Worm (Caenorhabditis elegans): Measurements from ENCODE around the gene T25B2.3.

Gene T25B2.3

DNA sequence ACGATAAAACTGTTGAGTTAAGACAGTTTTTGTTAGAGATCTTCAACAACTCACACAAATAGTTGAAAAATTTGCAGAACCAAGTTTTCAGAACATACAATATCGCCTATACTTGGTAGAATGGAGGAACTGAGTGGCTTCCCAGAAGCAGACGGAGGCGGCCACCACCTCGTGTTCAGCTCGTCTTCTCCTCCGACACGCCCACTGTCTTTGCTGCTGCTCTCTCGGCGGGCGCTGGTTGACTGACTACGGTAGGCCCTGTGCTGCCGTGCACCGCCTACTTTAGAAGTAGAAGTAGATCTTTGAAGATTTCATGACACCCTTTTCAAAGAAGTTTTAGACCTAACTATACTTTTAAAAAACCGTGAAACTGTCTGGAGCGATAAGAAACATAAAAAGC, 13.9 kb upstream of the T25B2.3 start:
- no peak for TF ChIP-seq hlh-11 (tag; optimal IDR thresholded peaks at IDR 0.05)
- no peak for TF ChIP-seq tra-1 (GFP tag; IDR thresholded peaks at IDR 0.05)
- no peak for TF ChIP-seq nhr-76 (tag; optimal IDR thresholded peaks at IDR 0.05)
- TF ChIP-seq ztf-7 (tag; optimal IDR thresholded peaks at IDR 0.05): no peak
- no peak for TF ChIP-seq daf-16 (GFP tag; optimal IDR thresholded peaks at IDR 0.05)
- no peak for TF ChIP-seq daf-16 (tag; optimal IDR thresholded peaks at IDR 0.05)
- no peak for TF ChIP-seq nhr-111 (GFP tag; optimal IDR thresholded peaks at IDR 0.05)
- TF ChIP-seq mxl-2 (GFP tag; conservative IDR thresholded peaks at IDR 0.05): 0 out of 2 replicates have a peak, but pooled peaks have one; percentile 24
- no peak for TF ChIP-seq egl-27 (tag; optimal IDR thresholded peaks at IDR 0.05)
- no peak for TF ChIP-seq lim-7 (GFP tag; IDR thresholded peaks at IDR 0.05)
- TF ChIP-seq zip-2 (tag; optimal IDR thresholded peaks at IDR 0.05): no peak
- TF ChIP-seq ceh-32 (tag; optimal IDR thresholded peaks at IDR 0.05; ENCODE audit: poor library complexity): no peak
- TF ChIP-seq F44E2.7 (GFP tag; IDR thresholded peaks at IDR 0.05): no peak
- peak; percentile 71 for TF ChIP-seq set-16 (GFP tag; IDR thresholded peaks at IDR 0.05)
- TF ChIP-seq mes-2 (tag; optimal IDR thresholded peaks at IDR 0.05; ENCODE audit: poor library complexity, severe bottlenecking): no peak
- TF ChIP-seq ztf-11 (tag; optimal IDR thresholded peaks at IDR 0.05): no peak
- TF ChIP-seq daf-19 (GFP tag; conservative IDR thresholded peaks at IDR 0.05): no peak
- no peak for TF ChIP-seq vab-7 (GFP tag; IDR thresholded peaks at IDR 0.05)

DNA sequence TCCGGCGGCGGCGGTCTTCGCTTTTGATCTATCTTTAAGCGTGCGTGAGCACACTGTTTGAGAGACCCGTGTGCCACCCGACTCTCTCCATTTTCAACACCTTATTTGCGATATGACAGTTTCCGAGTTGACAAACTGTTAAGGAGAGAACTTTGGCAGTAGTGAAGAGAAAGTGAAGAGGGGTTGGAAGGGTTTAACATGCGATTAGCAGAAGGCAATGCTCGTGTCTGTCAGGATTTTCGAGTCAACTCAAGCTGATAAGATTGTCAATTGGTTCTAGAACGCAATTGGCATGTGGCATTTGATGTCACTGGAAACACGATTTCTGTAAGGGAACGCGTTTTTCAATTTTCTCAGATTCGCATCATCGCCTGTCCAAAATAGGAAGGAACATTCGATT, 8.6 kb upstream of the T25B2.3 start:
- TF ChIP-seq vab-7 (GFP tag; IDR thresholded peaks at IDR 0.05): no peak
- TF ChIP-seq hlh-11 (tag; optimal IDR thresholded peaks at IDR 0.05): no peak
- no peak for TF ChIP-seq Y105C5A.15 (GFP tag; IDR thresholded peaks at IDR 0.05)
- no peak for TF ChIP-seq rbr-2 (tag; optimal IDR thresholded peaks at IDR 0.05)
- TF ChIP-seq zag-1 (tag; optimal IDR thresholded peaks at IDR 0.05): no peak
- TF ChIP-seq mes-2 (tag; optimal IDR thresholded peaks at IDR 0.05; ENCODE audit: poor library complexity, severe bottlenecking): no peak
- no peak for TF ChIP-seq ama-1 (optimal IDR thresholded peaks at IDR 0.05)
- TF ChIP-seq lir-3 (tag; optimal IDR thresholded peaks at IDR 0.05): no peak
- TF ChIP-seq pha-4 (GFP tag; IDR thresholded peaks at IDR 0.05): no peak
- no peak for TF ChIP-seq pha-4 (tag; optimal IDR thresholded peaks at IDR 0.05)
- no peak for TF ChIP-seq nhr-76 (tag; optimal IDR thresholded peaks at IDR 0.05)
- TF ChIP-seq unc-62 (GFP tag; optimal IDR thresholded peaks at IDR 0.05 in 1 of 2): peak in 1 of 2 experiments; percentile 89
- TF ChIP-seq unc-62 (tag; optimal IDR thresholded peaks at IDR 0.05): no peak
- no peak for TF ChIP-seq daf-16 (GFP tag; optimal IDR thresholded peaks at IDR 0.05)
- peak; percentile 17 for TF ChIP-seq daf-16 (tag; optimal IDR thresholded peaks at IDR 0.05)
- TF ChIP-seq Y5F2A.4 (GFP tag; optimal IDR thresholded peaks at IDR 0.05): no peak
- TF ChIP-seq attf-4 (tag; optimal IDR thresholded peaks at IDR 0.05): no peak
- TF ChIP-seq nhr-28 (tag; optimal IDR thresholded peaks at IDR 0.05): no peak
- no peak for TF ChIP-seq fos-1 (tag; optimal IDR thresholded peaks at IDR 0.05)
- TF ChIP-seq ceh-62 (tag; optimal IDR thresholded peaks at IDR 0.05): no peak
- no peak for TF ChIP-seq lin-29 (GFP tag; IDR thresholded peaks at IDR 0.05)
- peak; percentile 37 for TF ChIP-seq dmd-6 (GFP tag; IDR thresholded peaks at IDR 0.05)
- TF ChIP-seq nhr-77 (tag; optimal IDR thresholded peaks at IDR 0.05): no peak

DNA sequence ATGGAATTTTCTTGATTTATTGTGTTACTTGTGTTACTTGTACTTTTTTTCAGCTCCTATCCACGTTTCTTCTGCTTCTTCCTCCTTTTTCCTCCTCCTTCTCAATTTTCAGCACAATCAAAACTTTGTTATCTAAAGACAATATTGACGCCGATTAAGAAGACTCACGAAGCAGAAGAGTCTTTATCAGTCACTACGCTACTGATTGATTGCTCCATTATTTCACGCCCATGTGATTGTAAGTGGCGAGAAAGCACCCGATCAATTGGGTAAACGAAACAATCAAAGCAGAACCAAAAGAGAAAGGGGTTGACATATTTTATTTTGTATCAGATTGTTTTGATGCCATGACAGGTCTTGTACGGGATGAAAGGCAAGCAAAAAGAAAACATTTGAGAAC, 6.7 kb upstream of the T25B2.3 start, which contains the start of gene T25B2.2:
Gene T25B2.2, plus strand, starts transcription at position 392 of the 400 bp plus-strand sequence.
- no peak for TF ChIP-seq egl-43 (GFP tag; IDR thresholded peaks at IDR 0.05)
- TF ChIP-seq unc-39 (tag; optimal IDR thresholded peaks at IDR 0.05): no peak
- no peak for TF ChIP-seq saeg-2 (GFP tag; IDR thresholded peaks at IDR 0.05)
- no peak for TF ChIP-seq nhr-25 (tag; optimal IDR thresholded peaks at IDR 0.05; ENCODE audit: borderline replicate concordance, insufficient read depth)
- TF ChIP-seq hlh-11 (tag; optimal IDR thresholded peaks at IDR 0.05): peak; percentile 60
- no peak for TF ChIP-seq T20F7.1 (GFP tag; optimal IDR thresholded peaks at IDR 0.05)
- peak; percentile 58 for TF ChIP-seq dve-1 (tag; optimal IDR thresholded peaks at IDR 0.05; ENCODE audit: insufficient read depth)
- TF ChIP-seq tra-1 (GFP tag; IDR thresholded peaks at IDR 0.05): peak; percentile 56; the same call in 1 of the 2 replicates
- no peak for TF ChIP-seq gei-8 (GFP tag; optimal IDR thresholded peaks at IDR 0.05)
- no peak for TF ChIP-seq ceh-28 (tag; optimal IDR thresholded peaks at IDR 0.05)
- TF ChIP-seq unc-62 (GFP tag; optimal IDR thresholded peaks at IDR 0.05 in 1 of 2): peak in 1 of 2 experiments; percentile 93
- TF ChIP-seq unc-62 (tag; optimal IDR thresholded peaks at IDR 0.05): no peak
- no peak for TF ChIP-seq daf-12 (tag; optimal IDR thresholded peaks at IDR 0.05)
- no peak for TF ChIP-seq mdt-29 (GFP tag; IDR thresholded peaks at IDR 0.05)
- no peak for TF ChIP-seq ceh-82 (tag; optimal IDR thresholded peaks at IDR 0.05)
- TF ChIP-seq pqm-1 (tag; optimal IDR thresholded peaks at IDR 0.05): peak; percentile 50
- peak; percentile 29 for TF ChIP-seq hlh-30 (tag; optimal IDR thresholded peaks at IDR 0.05; ENCODE audit: insufficient read depth)
- TF ChIP-seq dmd-6 (GFP tag; IDR thresholded peaks at IDR 0.05): peak; percentile 75
- peak; percentile 48 for TF ChIP-seq nhr-28 (tag; optimal IDR thresholded peaks at IDR 0.05)
- TF ChIP-seq daf-16 (GFP tag; optimal IDR thresholded peaks at IDR 0.05): no peak
- TF ChIP-seq daf-16 (tag; optimal IDR thresholded peaks at IDR 0.05): peak; percentile 80
- no peak for TF ChIP-seq mep-1 (tag; optimal IDR thresholded peaks at IDR 0.05)
- TF ChIP-seq nhr-111 (GFP tag; optimal IDR thresholded peaks at IDR 0.05): no peak

Data from whole organism, L4 larva.